Fruit fly (Drosophila melanogaster) whole organism, prepupa: ENCODE results near the gene NTPase.

Source experiments
- Blimp-1 ChIP-seq: fragments of 200-800 bp; sonication (Bioruptor generic); optimal IDR thresholded peaks from 3 replicates; lab custom pipeline; 2017; ENCODE audit warnings: missing biosample characterization, missing genetic modification characterization, mild to moderate bottlenecking, moderate library complexity, missing genetic modification reagents
- CG10631 ChIP-seq: fragments of 200-800 bp; sonication (Bioruptor generic); optimal IDR thresholded peaks from 2 replicates; lab custom pipeline; 2016; ENCODE audit warnings: missing biosample characterization, missing genetic modification characterization
- CG11294 ChIP-seq: fragments of 200-800 bp; sonication (Bioruptor generic); IDR thresholded peaks from 2 replicates; pipeline ENCODE4 v1.3.6; 2022; ENCODE audit warnings: missing biosample characterization, missing genetic modification characterization
- CG11902 ChIP-seq: fragments of 200-800 bp; sonication (Bioruptor generic); optimal IDR thresholded peaks from 3 replicates; lab custom pipeline; 2016; ENCODE audit warnings: missing biosample characterization, missing genetic modification characterization
- CG15336 ChIP-seq: fragments of 200-800 bp; sonication (Bioruptor generic); IDR thresholded peaks from 2 replicates; pipeline ENCODE4 v1.3.6; 2022; ENCODE audit warnings: missing biosample characterization, missing genetic modification characterization
- CG1621 ChIP-seq: fragments of 200-800 bp; sonication (Bioruptor generic); optimal IDR thresholded peaks from 3 replicates; lab custom pipeline; 2018; ENCODE audit warnings: missing biosample characterization, mild to moderate bottlenecking, missing genetic modification characterization
- CG3032 ChIP-seq: fragments of 200-800 bp; optimal IDR thresholded peaks from 2 replicates; lab custom pipeline; 2019; ENCODE audit warnings: missing biosample characterization, mild to moderate bottlenecking, missing genetic modification characterization, moderate library complexity
- CG31627 ChIP-seq: fragments of 200-800 bp; sonication (Bioruptor generic); optimal IDR thresholded peaks from 3 replicates; lab custom pipeline; 2016; ENCODE audit warnings: missing biosample characterization, missing genetic modification characterization
- CG32006 ChIP-seq: fragments of 200-800 bp; sonication (Bioruptor generic); optimal IDR thresholded peaks from 3 replicates; lab custom pipeline; 2017; ENCODE audit warnings: missing biosample characterization, mild to moderate bottlenecking, missing genetic modification characterization
- CG34406 ChIP-seq: fragments of 200-800 bp; sonication (Bioruptor generic); optimal IDR thresholded peaks from 3 replicates; lab custom pipeline; 2016; ENCODE audit warnings: missing biosample characterization, missing genetic modification characterization
- CG3919 ChIP-seq: fragments of 200-800 bp; sonication (Bioruptor generic); optimal IDR thresholded peaks from 3 replicates; lab custom pipeline; 2016; ENCODE audit warnings: missing biosample characterization, missing genetic modification characterization
- CG4318 ChIP-seq: fragments of 200-800 bp; sonication (Bioruptor generic); optimal IDR thresholded peaks from 3 replicates; lab custom pipeline; 2017; ENCODE audit warnings: missing biosample characterization, mild to moderate bottlenecking, missing genetic modification characterization
- CG6163 ChIP-seq: fragments of 200-800 bp; sonication (Bioruptor generic); IDR thresholded peaks from 3 replicates; pipeline ENCODE4 v1.3.6; 2022; ENCODE audit warnings: missing biosample characterization, missing genetic modification characterization
- CG6276 ChIP-seq: fragments of 200-800 bp; sonication (Bioruptor generic); optimal IDR thresholded peaks from 2 replicates; lab custom pipeline; 2017; ENCODE audit warnings: missing biosample characterization, mild to moderate bottlenecking, missing genetic modification characterization
- CG6792 ChIP-seq: fragments of 200-800 bp; sonication (Bioruptor generic); optimal IDR thresholded peaks from 3 replicates; lab custom pipeline; 2016; ENCODE audit warnings: missing biosample characterization, missing genetic modification characterization
- CG6808 ChIP-seq: fragments of 200-800 bp; sonication (Bioruptor generic); optimal IDR thresholded peaks from 3 replicates; lab custom pipeline; 2017; ENCODE audit warnings: missing biosample characterization, missing genetic modification characterization, mild to moderate bottlenecking, moderate library complexity, missing genetic modification reagents
- CG6854 ChIP-seq: fragments of 200-800 bp; sonication (Bioruptor generic); optimal IDR thresholded peaks from 2 replicates; lab custom pipeline; 2017; ENCODE audit warnings: missing biosample characterization, mild to moderate bottlenecking, missing genetic modification characterization
- CG7368 ChIP-seq: fragments of 200-800 bp; sonication (Bioruptor generic); optimal IDR thresholded peaks from 3 replicates; lab custom pipeline; 2016; ENCODE audit warnings: missing biosample characterization, missing genetic modification characterization
- CG8119 ChIP-seq: fragments of 200-800 bp; sonication (Bioruptor generic); IDR thresholded peaks from 3 replicates; pipeline ENCODE4 v1.3.6; 2022; ENCODE audit warnings: missing biosample characterization, missing genetic modification characterization
- CG8319 ChIP-seq: fragments of 200-800 bp; sonication (Bioruptor generic); optimal IDR thresholded peaks from 3 replicates; lab custom pipeline; 2016; ENCODE audit warnings: missing biosample characterization, missing genetic modification characterization
- CG8632 ChIP-seq: fragments of 200-800 bp; sonication (Bioruptor generic); optimal IDR thresholded peaks from 3 replicates; lab custom pipeline; 2016; ENCODE audit warnings: missing biosample characterization, missing genetic modification characterization
- Eip75B ChIP-seq: fragments of 200-800 bp; sonication (Bioruptor generic); optimal IDR thresholded peaks from 3 replicates; lab custom pipeline; 2016; ENCODE audit warnings: missing biosample characterization, missing genetic modification characterization
- Eip78C ChIP-seq: fragments of 200-800 bp; sonication (Bioruptor generic); peaks from one replicate; lab custom pipeline; 2016; ENCODE audit warnings: missing biosample characterization, missing genetic modification characterization
- Ets21C ChIP-seq: fragments of 200-800 bp; sonication (Bioruptor generic); optimal IDR thresholded peaks from 3 replicates; lab custom pipeline; 2016; ENCODE audit warnings: missing biosample characterization, missing genetic modification characterization
- Ets96B ChIP-seq: fragments of 200-800 bp; optimal IDR thresholded peaks from 2 replicates; lab custom pipeline; 2019; ENCODE audit warnings: missing biosample characterization, mild to moderate bottlenecking, missing genetic modification characterization, moderate library complexity
- Hr4 ChIP-seq: fragments of 200-800 bp; sonication (Bioruptor generic); optimal IDR thresholded peaks from 3 replicates; lab custom pipeline; 2016; ENCODE audit warnings: missing biosample characterization, missing genetic modification characterization
- Lpt ChIP-seq: fragments of 200-800 bp; sonication (Bioruptor generic); optimal IDR thresholded peaks from 3 replicates; lab custom pipeline; 2016; ENCODE audit warnings: missing biosample characterization, missing genetic modification characterization
- Met ChIP-seq: fragments of 200-800 bp; sonication (Bioruptor generic); optimal IDR thresholded peaks from 3 replicates; lab custom pipeline; 2016; ENCODE audit warnings: missing biosample characterization, missing genetic modification characterization
- OdsH ChIP-seq: fragments of 200-800 bp; sonication (Bioruptor generic); optimal IDR thresholded peaks from 3 replicates; lab custom pipeline; 2016; ENCODE audit warnings: missing biosample characterization, missing genetic modification characterization
- Smox ChIP-seq: fragments of 200-800 bp; sonication (Bioruptor generic); optimal IDR thresholded peaks from 3 replicates; lab custom pipeline; 2016; ENCODE audit warnings: missing biosample characterization, missing genetic modification characterization
- Sox102F ChIP-seq: fragments of 200-800 bp; sonication (Bioruptor generic); optimal IDR thresholded peaks from 2 replicates; lab custom pipeline; 2016; ENCODE audit warnings: missing biosample characterization, mild to moderate bottlenecking, missing genetic modification characterization
- Sox14 ChIP-seq: fragments of 200-800 bp; sonication (Bioruptor generic); optimal IDR thresholded peaks from 3 replicates; lab custom pipeline; 2016; ENCODE audit warnings: missing biosample characterization, missing genetic modification characterization
- Sox15 ChIP-seq: fragments of 200-800 bp; sonication (Bioruptor generic); optimal IDR thresholded peaks from 3 replicates; lab custom pipeline; 2016; ENCODE audit warnings: missing biosample characterization, missing genetic modification characterization
- achi ChIP-seq: fragments of 200-800 bp; sonication (Bioruptor generic); optimal IDR thresholded peaks from 3 replicates; lab custom pipeline; 2016; ENCODE audit warnings: missing biosample characterization, missing genetic modification characterization
- cyc ChIP-seq: fragments of 200-800 bp; sonication (Bioruptor generic); optimal IDR thresholded peaks from 3 replicates; lab custom pipeline; 2016; ENCODE audit warnings: missing biosample characterization, missing genetic modification characterization
- dsx ChIP-seq: fragments of 200-800 bp; optimal IDR thresholded peaks from 3 replicates; lab custom pipeline; 2019; ENCODE audit warnings: missing biosample characterization, mild to moderate bottlenecking, missing genetic modification characterization, moderate library complexity; ENCODE audit not compliant: poor library complexity, severe bottlenecking
- eg ChIP-seq: fragments of 200-800 bp; sonication (Bioruptor generic); IDR thresholded peaks from 3 replicates; pipeline ENCODE4 v1.3.6; 2022; ENCODE audit warnings: missing biosample characterization, missing genetic modification characterization
- esn ChIP-seq: fragments of 200-800 bp; sonication (Bioruptor generic); optimal IDR thresholded peaks from 2 replicates; lab custom pipeline; 2016; ENCODE audit warnings: missing biosample characterization, mild to moderate bottlenecking, missing genetic modification characterization, moderate library complexity
- fd59A ChIP-seq: fragments of 200-800 bp; sonication (Bioruptor generic); optimal IDR thresholded peaks from 2 replicates; lab custom pipeline; 2017; ENCODE audit warnings: missing biosample characterization, mild to moderate bottlenecking, missing genetic modification characterization, missing genetic modification reagents
- fd85E ChIP-seq: fragments of 200-800 bp; sonication (Bioruptor generic); optimal IDR thresholded peaks from 3 replicates; lab custom pipeline; 2016; ENCODE audit warnings: missing biosample characterization, missing genetic modification characterization
- fkh ChIP-seq: fragments of 200-800 bp; sonication (Bioruptor generic); optimal IDR thresholded peaks from 3 replicates; lab custom pipeline; 2017; ENCODE audit warnings: missing biosample characterization, mild to moderate bottlenecking, missing genetic modification characterization, moderate library complexity
- lz ChIP-seq: fragments of 200-800 bp; sonication (Bioruptor generic); optimal IDR thresholded peaks from 3 replicates; lab custom pipeline; 2016; ENCODE audit warnings: missing biosample characterization, missing genetic modification characterization
- net ChIP-seq: fragments of 200-800 bp; sonication (Bioruptor generic); optimal IDR thresholded peaks from 3 replicates; lab custom pipeline; 2016; ENCODE audit warnings: missing biosample characterization, missing genetic modification characterization
- pdm3 ChIP-seq: fragments of 200-800 bp; sonication (Bioruptor generic); optimal IDR thresholded peaks from 3 replicates; lab custom pipeline; 2016; ENCODE audit warnings: missing biosample characterization, missing genetic modification characterization
- spab ChIP-seq: fragments of 200-800 bp; sonication (Bioruptor generic); optimal IDR thresholded peaks from 2 replicates; lab custom pipeline; 2017; ENCODE audit warnings: missing biosample characterization, mild to moderate bottlenecking, missing genetic modification characterization, missing genetic modification reagents
- ss ChIP-seq, 2 experiments: fragments of 200-800 bp; sonication (Bioruptor generic); optimal IDR thresholded peaks; 2 replicates in 1 of 2; 3 replicates in 1 of 2; lab custom pipeline; 2017 to 2018; ENCODE audit warnings: mild to moderate bottlenecking in 2 of 2, missing biosample characterization in 2 of 2, missing genetic modification characterization in 2 of 2, moderate library complexity in 1 of 2
- svp ChIP-seq: fragments of 200-800 bp; sonication (Bioruptor generic); peaks from one replicate; lab custom pipeline; 2016; ENCODE audit warnings: missing biosample characterization, missing genetic modification characterization
- topi ChIP-seq: fragments of 200-800 bp; sonication (Bioruptor generic); optimal IDR thresholded peaks from 3 replicates; lab custom pipeline; 2016; ENCODE audit warnings: missing biosample characterization, missing genetic modification characterization
- vri ChIP-seq: fragments of 200-800 bp; sonication (Bioruptor generic); optimal IDR thresholded peaks from 3 replicates; lab custom pipeline; 2016; ENCODE audit warnings: missing biosample characterization, mild to moderate bottlenecking, missing genetic modification characterization

The NTPase gene

DNA sequence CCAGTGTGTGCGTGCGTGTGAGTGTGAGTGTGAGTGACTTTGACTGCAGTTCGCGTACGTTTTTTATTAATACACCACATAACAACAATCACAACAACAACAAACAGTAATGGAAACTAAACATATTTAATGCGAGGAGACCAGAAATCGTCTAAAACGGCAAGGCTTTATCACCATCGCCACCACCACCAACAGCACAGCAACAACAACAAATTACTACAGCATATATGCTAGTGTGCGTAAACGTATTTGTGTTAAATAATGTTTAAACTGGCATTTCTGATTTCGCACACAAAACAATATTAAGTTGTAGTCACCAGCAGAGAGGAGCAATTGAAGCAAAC is 548 bp upstream of the NTPase start:
- no peak for TF ChIP-seq CG8632 (GFP tag; lab: Kevin White, UChicago)
- peak; percentile 28 for TF ChIP-seq svp (GFP tag; lab: Kevin White, UChicago)

DNA sequence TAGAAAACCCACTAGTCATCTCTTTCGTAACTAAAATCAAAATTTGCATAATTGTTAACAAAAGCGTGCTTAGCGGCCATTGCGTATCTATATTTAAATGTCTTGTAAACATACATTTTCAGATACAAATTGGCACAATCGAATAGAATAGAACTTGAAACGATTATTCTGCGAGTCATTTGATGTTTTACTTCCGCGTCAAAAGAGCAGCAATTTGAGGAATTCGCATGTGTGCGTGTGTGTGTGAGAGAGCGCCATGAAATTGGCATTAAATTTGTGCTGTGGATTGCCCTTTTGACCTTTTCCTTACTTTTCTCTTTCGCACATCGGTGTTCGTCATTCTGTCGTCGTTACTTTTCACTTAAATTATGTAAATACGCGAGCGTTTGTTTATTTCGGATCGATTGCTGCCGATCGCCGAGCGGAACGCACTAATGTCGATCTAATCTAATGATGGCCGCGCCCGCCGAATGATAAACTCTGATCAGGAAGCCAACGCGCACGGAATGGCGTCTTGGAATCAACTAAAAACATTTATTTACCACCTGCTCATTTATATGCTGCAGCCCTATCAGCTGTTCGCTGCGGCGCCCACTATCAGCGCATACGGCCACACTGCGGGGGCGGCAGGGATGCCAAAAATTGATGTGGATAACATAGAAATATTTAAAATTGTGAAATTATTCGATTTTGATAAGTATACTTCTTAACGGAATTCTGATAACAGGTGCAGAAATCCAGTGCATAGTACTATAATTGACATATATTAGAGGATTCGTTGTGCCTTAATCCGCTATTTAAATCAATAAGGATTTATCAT is 757 bp downstream of the NTPase start:
- TF ChIP-seq CG6808 = no peak
- no peak for TF ChIP-seq CG6792
- no peak for TF ChIP-seq Blimp-1 (GFP tag; lab: Kevin White, UChicago)
- TF ChIP-seq CG32006 (GFP tag; lab: Kevin White, UChicago) = peak; percentile 43
- TF ChIP-seq pdm3 (GFP tag; lab: Kevin White, UChicago) = peak; percentile 33
- TF ChIP-seq svp (GFP tag; lab: Kevin White, UChicago) = peak; percentile 92
- peak; percentile 53 for TF ChIP-seq fkh (GFP tag; lab: Kevin White, UChicago)
- 0 out of 2 replicates have a peak, but pooled peaks have one; percentile 32 for TF ChIP-seq CG11294 (GFP tag; lab: Robert Waterston, UW)
- no peak for TF ChIP-seq CG3919
- TF ChIP-seq Eip75B (GFP tag; lab: Kevin White, UChicago) = no peak
- no peak for TF ChIP-seq Sox14 (GFP tag; lab: Kevin White, UChicago)
- no peak for TF ChIP-seq Hr4 (GFP tag; lab: Kevin White, UChicago)
- TF ChIP-seq Smox (GFP tag; lab: Kevin White, UChicago) = no peak
- TF ChIP-seq CG4318 (GFP tag; lab: Kevin White, UChicago) = no peak
- no peak for TF ChIP-seq CG8119
- no peak for TF ChIP-seq CG7368 (GFP tag; lab: Kevin White, UChicago)
- peak; percentile 28 for TF ChIP-seq CG3032 (tag; lab: Kevin White, UChicago)
- peak; percentile 3 for TF ChIP-seq CG1621 (tag; lab: Kevin White, UChicago)
- TF ChIP-seq CG34406 (GFP tag; lab: Kevin White, UChicago) = no peak
- TF ChIP-seq Ets96B (tag; lab: Kevin White, UChicago) = peak; percentile 7
- no peak for TF ChIP-seq CG31627
- no peak for TF ChIP-seq Sox15 (GFP tag; lab: Kevin White, UChicago)
- no peak for TF ChIP-seq esn (GFP tag; lab: Kevin White, UChicago)
- TF ChIP-seq CG6163 (GFP tag; lab: Robert Waterston, UW) = peak; percentile 53; the same call in 1 of the 3 replicates
- TF ChIP-seq OdsH = no peak
- peak; percentile 40 for TF ChIP-seq vri (GFP tag; lab: Kevin White, UChicago)
- TF ChIP-seq dsx = peak; percentile 8
- TF ChIP-seq cyc = no peak
- TF ChIP-seq achi (GFP tag; lab: Kevin White, UChicago) = no peak
- TF ChIP-seq Met (GFP tag; lab: Kevin White, UChicago) = no peak
- TF ChIP-seq spab (GFP tag; lab: Kevin White, UChicago) = no peak
- TF ChIP-seq Eip78C (GFP tag; lab: Kevin White, UChicago) = no peak
- peak; percentile 61 for TF ChIP-seq CG6854 (GFP tag; lab: Kevin White, UChicago)
- no peak for TF ChIP-seq fd85E (GFP tag; lab: Kevin White, UChicago)
- no peak for TF ChIP-seq Lpt (GFP tag; lab: Kevin White, UChicago)
- no peak for TF ChIP-seq fd59A (GFP tag; lab: Kevin White, UChicago)
- peak; percentile 13 for TF ChIP-seq net (GFP tag; lab: Kevin White, UChicago)
- TF ChIP-seq eg (GFP tag; lab: Robert Waterston, UW) = 0 out of 3 replicates have a peak, but pooled peaks have one; percentile 48
- TF ChIP-seq topi (GFP tag; lab: Kevin White, UChicago) = no peak
- no peak for TF ChIP-seq CG11902
- TF ChIP-seq Sox102F (GFP tag; lab: Kevin White, UChicago) = no peak
- TF ChIP-seq CG6276 (GFP tag; lab: Kevin White, UChicago) = peak; percentile 7
- TF ChIP-seq CG10631 (GFP tag; lab: Kevin White, UChicago) = no peak
- TF ChIP-seq ss (GFP tag; optimal IDR thresholded peaks at IDR 0.05; lab: Kevin White, UChicago) = peak; percentile 6 to 20
- TF ChIP-seq CG8319 (GFP tag; lab: Kevin White, UChicago) = no peak
- no peak for TF ChIP-seq lz
- TF ChIP-seq CG15336 (GFP tag; lab: Robert Waterston, UW) = no peak; the same call in 1 of the 2 replicates
- no peak for TF ChIP-seq Ets21C (GFP tag; lab: Kevin White, UChicago)
